Fruit fly (Drosophila melanogaster): ENCODE results near the gene Bsg.

- TF ChIP-seq usp (GFP tag; optimal IDR thresholded peaks at IDR 0.05) (no peak), psq (optimal IDR thresholded peaks at IDR 0.05) (no peak), EcR (GFP tag; optimal IDR thresholded peaks at IDR 0.05) (no peak), pan (optimal IDR thresholded peaks at IDR 0.05) (no peak), CG8478 (optimal IDR thresholded peaks at IDR 0.05) (no peak)
Measured at dm6 chr2L:8091429-8091828, 8.2 kb downstream of the Bsg start.

Measured in whole organism.